Worm (Caenorhabditis elegans) whole organism, L3 larva: ENCODE data around the gene fmi-1.

ENCODE experiments used
- R02D3.7 ChIP-seq: fragments of 150-350 bp; optimal IDR thresholded peaks from 2 replicates; lab custom pipeline; 2014; ENCODE audit warnings: missing biosample characterization, missing genetic modification characterization
- ZK546.5 ChIP-seq: sonication (generic microtip); optimal IDR thresholded peaks from 2 replicates; lab custom pipeline; 2017; ENCODE audit warnings: missing biosample characterization, missing genetic modification characterization
- aly-2 ChIP-seq: fragments of 150-350 bp; optimal IDR thresholded peaks from 2 replicates; lab custom pipeline; 2014; ENCODE audit warnings: missing biosample characterization, missing genetic modification characterization
- ama-1 ChIP-seq: fragments of 150-350 bp; optimal IDR thresholded peaks from 2 replicates; lab custom pipeline; 2018
- ceh-16 ChIP-seq: sonication (generic microtip); optimal IDR thresholded peaks from 2 replicates; lab custom pipeline; 2017; ENCODE audit warnings: missing biosample characterization, missing genetic modification characterization
- ceh-28 ChIP-seq: fragments of 150-350 bp; optimal IDR thresholded peaks from 2 replicates; lab custom pipeline; 2014; ENCODE audit warnings: missing biosample characterization, missing genetic modification reagents, missing genetic modification characterization
- ceh-82 ChIP-seq: fragments of 150-350 bp; optimal IDR thresholded peaks from 2 replicates; lab custom pipeline; 2014; ENCODE audit warnings: missing biosample characterization, missing genetic modification characterization
- ceh-9 ChIP-seq: sonication (generic microtip); optimal IDR thresholded peaks from 2 replicates; lab custom pipeline; 2018; ENCODE audit warnings: missing biosample characterization, missing genetic modification characterization
- daf-12 ChIP-seq: fragments of 150-350 bp; optimal IDR thresholded peaks from 2 replicates; lab custom pipeline; 2014; ENCODE audit warnings: missing biosample characterization, missing genetic modification reagents, missing genetic modification characterization
- egl-27 ChIP-seq: sonication (generic microtip); optimal IDR thresholded peaks from 4 replicates; lab custom pipeline; 2017; ENCODE audit warnings: missing biosample characterization, missing genetic modification reagents, missing genetic modification characterization
- elt-1 ChIP-seq: fragments of 150-350 bp; optimal IDR thresholded peaks from 2 replicates; lab custom pipeline; 2014; ENCODE audit warnings: missing biosample characterization, missing genetic modification characterization
- elt-2 ChIP-seq: sonication (generic microtip); optimal IDR thresholded peaks from 2 replicates; lab custom pipeline; 2016; ENCODE audit warnings: missing genetic modification reagents, mild to moderate bottlenecking, missing genetic modification characterization, missing compliant biosample characterization
- elt-3 ChIP-seq, 3 experiments: fragments of 150-350 bp in 1 of 3; sonication (generic microtip) in 2 of 3; optimal IDR thresholded peaks; 2 replicates in 2 of 3; 4 replicates in 1 of 3; lab custom pipeline; 2014 to 2017; ENCODE audit warnings: missing biosample characterization in 3 of 3, missing genetic modification characterization in 3 of 3
- fkh-2 ChIP-seq: fragments of 150-350 bp; optimal IDR thresholded peaks from 2 replicates; lab custom pipeline; 2014; ENCODE audit warnings: missing biosample characterization, missing genetic modification reagents, missing genetic modification characterization
- fos-1 ChIP-seq: fragments of 150-350 bp; optimal IDR thresholded peaks from 2 replicates; lab custom pipeline; 2014; ENCODE audit warnings: missing biosample characterization, missing genetic modification characterization
- hmg-11 ChIP-seq: sonication (generic microtip); optimal IDR thresholded peaks from 2 replicates; lab custom pipeline; 2016; ENCODE audit warnings: missing genetic modification characterization, missing compliant biosample characterization
- jun-1 ChIP-seq: fragments of 150-350 bp; optimal IDR thresholded peaks from 2 replicates; lab custom pipeline; 2014; ENCODE audit warnings: missing biosample characterization, missing genetic modification reagents, missing genetic modification characterization
- lin-15B ChIP-seq: fragments of 150-350 bp; optimal IDR thresholded peaks from 2 replicates; lab custom pipeline; 2014; ENCODE audit warnings: missing biosample characterization, missing genetic modification characterization
- lin-39 ChIP-seq: fragments of 150-350 bp; optimal IDR thresholded peaks from 2 replicates; lab custom pipeline; 2018; ENCODE audit warnings: missing biosample characterization, missing genetic modification reagents, missing genetic modification characterization
- lsy-12 ChIP-seq: sonication (generic microtip); optimal IDR thresholded peaks from 2 replicates; lab custom pipeline; 2016; ENCODE audit warnings: mild to moderate bottlenecking, missing genetic modification characterization, missing compliant biosample characterization
- mdl-1 ChIP-seq: fragments of 150-350 bp; optimal IDR thresholded peaks from 2 replicates; lab custom pipeline; 2014; ENCODE audit warnings: missing biosample characterization, missing genetic modification characterization
- mml-1 ChIP-seq: fragments of 150-350 bp; sonication (generic microtip); optimal IDR thresholded peaks from 3 replicates; lab custom pipeline; 2014; ENCODE audit warnings: missing biosample characterization, missing genetic modification characterization
- nfya-1 ChIP-seq: sonication (generic microtip); optimal IDR thresholded peaks from 2 replicates; lab custom pipeline; 2017; ENCODE audit warnings: missing genetic modification characterization, mild to moderate bottlenecking, missing compliant biosample characterization, antibody characterized with exemption, moderate library complexity; ENCODE audit not compliant: insufficient read depth
- nhr-11 ChIP-seq: fragments of 150-350 bp; optimal IDR thresholded peaks from 2 replicates; lab custom pipeline; 2014; ENCODE audit warnings: missing biosample characterization, missing genetic modification characterization
- nhr-12 ChIP-seq: fragments of 150-350 bp; optimal IDR thresholded peaks from 2 replicates; lab custom pipeline; 2014; ENCODE audit warnings: missing biosample characterization, missing genetic modification characterization
- nhr-23 ChIP-seq: fragments of 150-350 bp; optimal IDR thresholded peaks from 2 replicates; lab custom pipeline; 2014; ENCODE audit warnings: missing biosample characterization, missing genetic modification reagents, missing genetic modification characterization
- nhr-237 ChIP-seq: fragments of 150-350 bp; optimal IDR thresholded peaks from 2 replicates; lab custom pipeline; 2014; ENCODE audit warnings: missing biosample characterization, missing genetic modification characterization
- nhr-25 ChIP-seq: sonication (generic microtip); optimal IDR thresholded peaks from 2 replicates; lab custom pipeline; 2017; ENCODE audit warnings: missing biosample characterization, missing genetic modification characterization
- nhr-28 ChIP-seq: fragments of 150-350 bp; optimal IDR thresholded peaks from 2 replicates; lab custom pipeline; 2014; ENCODE audit warnings: missing biosample characterization, missing genetic modification characterization
- nhr-43 ChIP-seq: sonication (generic microtip); optimal IDR thresholded peaks from 2 replicates; lab custom pipeline; 2016; ENCODE audit warnings: mild to moderate bottlenecking, missing genetic modification characterization, missing compliant biosample characterization; ENCODE audit not compliant: poor library complexity, severe bottlenecking
- nhr-67 ChIP-seq: fragments of 150-350 bp; optimal IDR thresholded peaks from 2 replicates; lab custom pipeline; 2014; ENCODE audit warnings: missing biosample characterization, missing genetic modification characterization
- nhr-76 ChIP-seq: fragments of 150-350 bp; sonication (generic microtip); optimal IDR thresholded peaks from 5 replicates; lab custom pipeline; 2014; ENCODE audit warnings: missing biosample characterization, missing genetic modification characterization
- nhr-77 ChIP-seq: fragments of 150-350 bp; optimal IDR thresholded peaks from 2 replicates; lab custom pipeline; 2014; ENCODE audit warnings: missing biosample characterization, missing genetic modification characterization
- pha-4 ChIP-seq: fragments of 150-350 bp; optimal IDR thresholded peaks from 2 replicates; lab custom pipeline; 2014; ENCODE audit warnings: missing biosample characterization, missing genetic modification reagents, missing genetic modification characterization
- pqm-1 ChIP-seq: fragments of 150-350 bp; optimal IDR thresholded peaks from 2 replicates; lab custom pipeline; 2017; ENCODE audit warnings: missing biosample characterization, missing genetic modification characterization, inconsistent platforms
- skn-1 ChIP-seq: fragments of 150-350 bp; optimal IDR thresholded peaks from 2 replicates; lab custom pipeline; 2014; ENCODE audit warnings: missing biosample characterization, missing genetic modification characterization
- snpc-4 ChIP-seq: fragments of 150-350 bp; optimal IDR thresholded peaks from 2 replicates; lab custom pipeline; 2014; ENCODE audit warnings: missing biosample characterization, missing genetic modification characterization
- tbx-2 ChIP-seq: sonication (generic microtip); optimal IDR thresholded peaks from 2 replicates; lab custom pipeline; 2016; ENCODE audit warnings: mild to moderate bottlenecking, missing genetic modification characterization, missing compliant biosample characterization
- unc-39 ChIP-seq: sonication (generic microtip); optimal IDR thresholded peaks from 4 replicates; lab custom pipeline; 2017; ENCODE audit warnings: missing biosample characterization, missing genetic modification characterization
- unc-62 ChIP-seq: fragments of 150-350 bp; sonication (generic microtip); optimal IDR thresholded peaks from 4 replicates; lab custom pipeline; 2014; ENCODE audit warnings: missing biosample characterization, missing genetic modification reagents, missing genetic modification characterization
- zag-1 ChIP-seq: fragments of 150-350 bp; optimal IDR thresholded peaks from 2 replicates; lab custom pipeline; 2014; ENCODE audit warnings: missing biosample characterization, missing genetic modification characterization
- ztf-11 ChIP-seq: fragments of 150-350 bp; optimal IDR thresholded peaks from 2 replicates; lab custom pipeline; 2014; ENCODE audit warnings: missing biosample characterization, missing genetic modification characterization
- ztf-4 ChIP-seq: fragments of 150-350 bp; optimal IDR thresholded peaks from 2 replicates; lab custom pipeline; 2014; ENCODE audit warnings: missing biosample characterization, missing genetic modification characterization

The fmi-1 gene

DNA sequence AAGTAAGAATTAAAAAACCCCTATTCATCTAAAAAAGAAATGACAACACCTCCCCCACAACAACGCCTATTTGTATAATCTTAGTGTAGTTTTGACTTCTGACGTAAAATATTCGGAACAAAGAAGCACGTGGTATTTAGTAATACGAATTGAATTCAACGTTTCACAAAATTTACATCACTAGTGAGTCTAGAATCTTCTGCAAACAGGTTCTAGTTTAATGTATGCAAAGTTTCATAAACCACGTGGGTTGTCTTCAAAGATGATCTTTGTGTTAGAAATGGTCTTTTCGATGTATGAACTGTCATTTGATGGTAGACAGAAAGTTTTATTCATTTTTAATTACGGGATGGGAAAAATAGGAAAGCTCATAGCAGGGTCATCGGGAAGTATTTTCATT, 54.3 kb downstream of the fmi-1 start:
- TF ChIP-seq snpc-4 (no peak), daf-12 (tag; lab: Kevin White, UChicago) (no peak), fkh-2 (tag; lab: Kevin White, UChicago) (no peak), nfya-1 (no peak), fos-1 (no peak), ceh-9 (no peak), nhr-11 (no peak), nhr-77 (tag; lab: Kevin White, UChicago) (no peak), lin-15B (no peak), nhr-23 (no peak), unc-62 (no peak), nhr-67 (no peak), ceh-82 (tag; lab: Kevin White, UChicago) (no peak), ceh-28 (tag; lab: Kevin White, UChicago) (no peak), skn-1 (no peak), nhr-237 (tag; lab: Kevin White, UChicago) (no peak), ceh-16 (tag; lab: Kevin White, UChicago) (no peak), lsy-12 (tag; lab: Kevin White, UChicago) (no peak), ztf-4 (tag; lab: Kevin White, UChicago) (no peak)

DNA sequence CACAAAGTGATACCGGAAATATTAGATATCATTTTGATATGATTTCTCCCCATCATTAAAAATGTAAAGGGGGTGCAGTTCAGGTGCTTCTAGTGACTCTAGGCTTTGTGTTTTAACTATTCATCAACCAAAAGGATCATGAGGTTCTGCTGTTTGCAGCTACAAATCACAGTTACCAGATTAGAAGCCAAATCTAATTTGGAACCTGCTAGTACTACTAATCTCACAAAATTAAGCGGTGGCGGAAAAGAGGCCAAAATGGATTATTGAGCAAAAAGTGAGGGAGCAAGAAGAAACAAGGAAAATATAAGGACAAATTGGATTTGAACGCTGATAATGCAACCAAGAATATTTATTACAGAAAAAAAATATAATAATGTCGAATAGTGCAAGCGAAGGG, 55.3 kb downstream of the fmi-1 start:
- TF ChIP-seq tbx-2 (tag; lab: Kevin White, UChicago): no peak
- no peak for TF ChIP-seq fkh-2 (tag; lab: Kevin White, UChicago)
- TF ChIP-seq elt-1: no peak
- no peak for TF ChIP-seq elt-2 (tag; lab: Kevin White, UChicago)
- no peak for TF ChIP-seq nhr-23
- TF ChIP-seq ceh-28 (tag; lab: Kevin White, UChicago): no peak
- no peak for TF ChIP-seq elt-3 (tag; optimal IDR thresholded peaks at IDR 0.05; lab: Kevin White, UChicago)
- no peak for TF ChIP-seq nhr-28 (tag; lab: Kevin White, UChicago)
- no peak for TF ChIP-seq nhr-12 (tag; lab: Kevin White, UChicago)
- no peak for TF ChIP-seq nhr-25 (tag; lab: Kevin White, UChicago)
- no peak for TF ChIP-seq unc-39 (tag; lab: Kevin White, UChicago)
- TF ChIP-seq jun-1 (tag; lab: Kevin White, UChicago): no peak
- no peak for TF ChIP-seq pqm-1 (tag; lab: Kevin White, UChicago)
- TF ChIP-seq pha-4 (tag; lab: Kevin White, UChicago): no peak
- no peak for TF ChIP-seq hmg-11 (tag; lab: Kevin White, UChicago)
- no peak for TF ChIP-seq mml-1

DNA sequence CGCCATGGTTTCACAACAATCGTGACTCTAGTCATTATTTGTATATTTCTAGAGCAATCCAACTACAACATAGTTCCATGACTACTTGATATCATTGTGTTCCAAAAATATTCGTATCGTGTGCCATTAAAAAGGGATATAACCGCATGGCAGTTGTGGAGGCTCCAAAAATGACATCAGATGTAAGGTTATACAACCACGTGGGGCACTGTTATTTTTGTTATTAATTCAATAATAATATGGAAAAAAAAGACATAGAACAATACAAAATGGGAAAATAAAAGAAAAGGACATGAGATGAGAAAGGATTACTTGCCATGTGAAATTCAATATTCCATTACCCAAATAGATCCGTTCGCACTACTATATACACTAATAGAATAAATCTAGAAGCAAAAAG, 56.6 kb downstream of the fmi-1 start:
- TF ChIP-seq mdl-1 (no peak), mml-1 (no peak)

DNA sequence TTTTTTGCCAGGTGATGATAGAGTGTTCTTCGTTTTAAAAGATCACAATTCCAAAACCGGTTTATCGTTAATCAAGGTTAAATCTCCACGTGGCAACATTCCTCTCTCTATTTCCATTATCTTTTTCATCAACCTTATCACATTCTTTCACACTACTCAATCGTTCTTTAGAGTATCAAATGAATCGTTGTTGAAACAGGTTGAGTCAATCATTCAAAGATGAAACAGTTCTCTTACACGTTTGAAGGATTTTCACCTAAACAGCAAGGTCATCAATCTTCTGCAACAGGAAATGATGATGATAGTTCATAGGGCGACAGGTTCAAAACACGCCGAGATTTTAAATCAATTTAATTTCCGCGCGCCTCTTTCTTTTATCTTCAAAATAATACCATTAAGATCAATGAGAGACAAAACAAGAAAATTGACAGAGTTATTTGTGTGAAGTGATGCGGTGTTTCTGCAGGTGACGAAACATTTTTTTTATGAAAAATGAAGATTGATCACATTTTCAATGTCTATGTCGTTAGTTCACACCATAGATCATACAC, 62.4 kb downstream of the fmi-1 start:
- TF ChIP-seq nhr-77 (tag; lab: Kevin White, UChicago): peak; percentile 19
- TF ChIP-seq R02D3.7: peak; percentile 18
- TF ChIP-seq zag-1 (tag; lab: Kevin White, UChicago): no peak
- TF ChIP-seq ceh-28 (tag; lab: Kevin White, UChicago): peak; percentile 52
- no peak for TF ChIP-seq nhr-11
- TF ChIP-seq nhr-43 (tag; lab: Kevin White, UChicago): peak; percentile 97
- TF ChIP-seq nfya-1: no peak
- no peak for TF ChIP-seq lin-39 (tag; lab: Kevin White, UChicago)
- no peak for TF ChIP-seq ama-1 (lab: Kevin White, UChicago)
- no peak for TF ChIP-seq unc-39 (tag; lab: Kevin White, UChicago)
- TF ChIP-seq fkh-2 (tag; lab: Kevin White, UChicago): no peak
- TF ChIP-seq nhr-23: peak; percentile 97
- peak; percentile 64 for TF ChIP-seq tbx-2 (tag; lab: Kevin White, UChicago)
- TF ChIP-seq aly-2: no peak
- TF ChIP-seq pha-4 (tag; lab: Kevin White, UChicago): no peak
- no peak for TF ChIP-seq skn-1
- no peak for TF ChIP-seq nhr-28 (tag; lab: Kevin White, UChicago)
- no peak for TF ChIP-seq mml-1
- peak; percentile 3 for TF ChIP-seq nhr-76
- TF ChIP-seq nhr-25 (tag; lab: Kevin White, UChicago): peak; percentile 99
- TF ChIP-seq egl-27: no peak
- no peak for TF ChIP-seq ZK546.5 (tag; lab: Kevin White, UChicago)
- no peak for TF ChIP-seq ztf-4 (tag; lab: Kevin White, UChicago)
- TF ChIP-seq daf-12 (tag; lab: Kevin White, UChicago): no peak
- no peak for TF ChIP-seq lin-15B
- TF ChIP-seq elt-2 (tag; lab: Kevin White, UChicago): peak; percentile 66
- TF ChIP-seq snpc-4: no peak
- TF ChIP-seq jun-1 (tag; lab: Kevin White, UChicago): peak; percentile 79
- peak; percentile 55 for TF ChIP-seq unc-62
- TF ChIP-seq nhr-67: no peak
- peak; percentile 91 for TF ChIP-seq elt-1
- no peak for TF ChIP-seq ztf-11 (tag; lab: Kevin White, UChicago)
- TF ChIP-seq elt-3 (tag; optimal IDR thresholded peaks at IDR 0.05; lab: Kevin White, UChicago): peak; percentile 39 to 80 (median 78)
- TF ChIP-seq lsy-12 (tag; lab: Kevin White, UChicago): peak; percentile 62
- peak; percentile 84 for TF ChIP-seq mdl-1
- TF ChIP-seq pqm-1 (tag; lab: Kevin White, UChicago): peak; percentile 64
- TF ChIP-seq, all 47 proteins: peak for 16
